ENCODE assay signal across 3 fruit fly cellular contexts in genomic region chr3R:9420439-9421234, dm6.
TF ChIP-seq lines count a peak whose summit lies in the region.

No protein-coding gene starts in this region.

TF ChIP-seq in whole organism, adult, 20 proteins besides CTCF, POLR2A, EP300 and RAD21 (continued from another document):
- TF ChIP-seq cic (GFP tag; optimal IDR thresholded peaks at IDR 0.05; lab: Kevin White, UChicago) (peak; percentile 91), cnc (optimal IDR thresholded peaks at IDR 0.05; lab: Kevin White, UChicago) (no peak)

TF ChIP-seq in whole organism, embryonic, 481 proteins besides CTCF, POLR2A, EP300 and RAD21 (continued from another document and continues in another):
- TF ChIP-seq seq (GFP tag; IDR thresholded peaks at IDR 0.05; lab: Robert Waterston, UW) (no peak), CG11247 (GFP tag; IDR thresholded peaks at IDR 0.05; lab: Robert Waterston, UW) (no peak), CG4820 (GFP tag; optimal IDR thresholded peaks at IDR 0.05; lab: Kevin White, UChicago) (peak; percentile 14), CG12071 (GFP tag; optimal IDR thresholded peaks at IDR 0.05; lab: Kevin White, UChicago) (no peak), CG16779 (GFP tag; IDR thresholded peaks at IDR 0.05; lab: Robert Waterston, UW) (peak; percentile 53; the same call in 1 of the 2 replicates), TFAM (GFP tag; optimal IDR thresholded peaks at IDR 0.05; lab: Kevin White, UChicago) (no peak), tx (GFP tag; optimal IDR thresholded peaks at IDR 0.05; lab: Kevin White, UChicago) (no peak), CG2129 (GFP tag; IDR thresholded peaks at IDR 0.05; lab: Robert Waterston, UW; ENCODE audit: partially characterized antibody) (no peak), bigmax (GFP tag; optimal IDR thresholded peaks at IDR 0.05; lab: Kevin White, UChicago) (no peak), jumu (GFP tag; optimal IDR thresholded peaks at IDR 0.05; lab: Kevin White, UChicago) (no peak), Poxn (GFP tag; IDR thresholded peaks at IDR 0.05; lab: Robert Waterston, UW) (no peak), CG17186 (GFP tag; optimal IDR thresholded peaks at IDR 0.05; lab: Kevin White, UChicago) (no peak), bsh (GFP tag; optimal IDR thresholded peaks at IDR 0.05; lab: Kevin White, UChicago) (peak in 1 of 2 experiments; percentile 29), H15 (GFP tag; IDR thresholded peaks at IDR 0.05; lab: Robert Waterston, UW) (0 out of 3 replicates have a peak, but pooled peaks have one; percentile 5), CG9817 (tag; optimal IDR thresholded peaks at IDR 0.05; lab: Kevin White, UChicago) (no peak), sr (GFP tag; IDR thresholded peaks at IDR 0.05; lab: Robert Waterston, UW) (peak; percentile 40; the same call in 1 of the 3 replicates), CG16863 (GFP tag; optimal IDR thresholded peaks at IDR 0.05; lab: Kevin White, UChicago) (no peak), Hr51 (GFP tag; optimal IDR thresholded peaks at IDR 0.05; lab: Kevin White, UChicago) (peak in 1 of 2 experiments; percentile 38), CG6689 (GFP tag; IDR thresholded peaks at IDR 0.05; lab: Robert Waterston, UW) (0 out of 2 replicates have a peak, but pooled peaks have one; percentile 7), CG8359 (GFP tag; optimal IDR thresholded peaks at IDR 0.05; lab: Kevin White, UChicago; ENCODE audit: borderline replicate concordance) (no peak), Dbx (GFP tag; IDR thresholded peaks at IDR 0.05; lab: Robert Waterston, UW) (0 out of 3 replicates have a peak, but pooled peaks have one; percentile 5), Bgb (GFP tag; IDR thresholded peaks at IDR 0.05; lab: Robert Waterston, UW; ENCODE audit: partially characterized antibody) (0 out of 2 replicates have a peak, but pooled peaks have one; percentile 15), gem (tag; optimal IDR thresholded peaks at IDR 0.05; lab: Kevin White, UChicago) (peak; percentile 26), Lim3 (GFP tag; IDR thresholded peaks at IDR 0.05; lab: Robert Waterston, UW) (no peak), ttk (GFP tag; IDR thresholded peaks at IDR 0.05; lab: Robert Waterston, UW) (0 out of 2 replicates have a peak, but pooled peaks have one; percentile 20), GATAe (GFP tag; conservative IDR thresholded peaks at IDR 0.05; lab: Robert Waterston, UW) (no peak), Ssrp (tag; optimal IDR thresholded peaks at IDR 0.05; lab: Kevin White, UChicago) (peak; percentile 16), Trl (optimal IDR thresholded peaks at IDR 0.05; lab: Kevin White, UChicago) (peak; percentile 7 to 17), Trl (GFP tag; optimal IDR thresholded peaks at IDR 0.05; lab: Kevin White, UChicago) (no peak), Hmx (GFP tag; optimal IDR thresholded peaks at IDR 0.05; lab: Kevin White, UChicago) (no peak), CG12769 (tag; optimal IDR thresholded peaks at IDR 0.05; lab: Kevin White, UChicago) (peak; percentile 45), CG2712 (tag; optimal IDR thresholded peaks at IDR 0.05; lab: Kevin White, UChicago) (peak; percentile 9), CG10431 (GFP tag; optimal IDR thresholded peaks at IDR 0.05; lab: Kevin White, UChicago) (no peak), Asciz (GFP tag; optimal IDR thresholded peaks at IDR 0.05; lab: Kevin White, UChicago) (peak; percentile 8), CG7271 (tag; optimal IDR thresholded peaks at IDR 0.05; lab: Kevin White, UChicago) (no peak), ken (GFP tag; IDR thresholded peaks at IDR 0.05; lab: Robert Waterston, UW) (no peak), onecut (GFP tag; IDR thresholded peaks at IDR 0.05; lab: Robert Waterston, UW) (no peak), phol (tag; optimal IDR thresholded peaks at IDR 0.05; lab: Kevin White, UChicago) (peak; percentile 27), lab (GFP tag; optimal IDR thresholded peaks at IDR 0.05; lab: Kevin White, UChicago) (peak; percentile 20), salm (tag; optimal IDR thresholded peaks at IDR 0.05; lab: Kevin White, UChicago) (no peak), PHDP (tag; optimal IDR thresholded peaks at IDR 0.05; lab: Kevin White, UChicago) (no peak), zfh1 (GFP tag; IDR thresholded peaks at IDR 0.05; lab: Robert Waterston, UW) (peak; percentile 50; the same call in 1 of the 3 replicates), zen (tag; optimal IDR thresholded peaks at IDR 0.05; lab: Kevin White, UChicago) (no peak), gfzf (GFP tag; optimal IDR thresholded peaks at IDR 0.05; lab: Kevin White, UChicago) (no peak), CG18764 (GFP tag; optimal IDR thresholded peaks at IDR 0.05; lab: Kevin White, UChicago) (no peak), fd96Cb (tag; optimal IDR thresholded peaks at IDR 0.05; lab: Kevin White, UChicago) (peak; percentile 14), hth (optimal IDR thresholded peaks at IDR 0.05; lab: Kevin White, UChicago) (no peak), Lpt (GFP tag; optimal IDR thresholded peaks at IDR 0.05; lab: Kevin White, UChicago) (no peak), Sox100B (GFP tag; optimal IDR thresholded peaks at IDR 0.05; lab: Kevin White, UChicago) (no peak), dpn (GFP tag; optimal IDR thresholded peaks at IDR 0.05; lab: Kevin White, UChicago) (peak; percentile 6 to 22), CG13296 (GFP tag; optimal IDR thresholded peaks at IDR 0.05; lab: Kevin White, UChicago) (no peak), CG4404 (GFP tag; IDR thresholded peaks at IDR 0.05; lab: Robert Waterston, UW) (no peak), CG6175 (GFP tag; IDR thresholded peaks at IDR 0.05; lab: Robert Waterston, UW) (no peak), CG7839 (tag; optimal IDR thresholded peaks at IDR 0.05; lab: Kevin White, UChicago) (peak; percentile 4), da (GFP tag; optimal IDR thresholded peaks at IDR 0.05; lab: Kevin White, UChicago) (no peak), CG2199 (GFP tag; IDR thresholded peaks at IDR 0.05; lab: Robert Waterston, UW) (0 out of 3 replicates have a peak, but pooled peaks have one; percentile 23), ham (GFP tag; IDR thresholded peaks at IDR 0.05; lab: Robert Waterston, UW) (no peak), lmd (GFP tag; IDR thresholded peaks at IDR 0.05; lab: Robert Waterston, UW) (peak; percentile 40; the same call in 1 of the 2 replicates), CG4424 (GFP tag; optimal IDR thresholded peaks at IDR 0.05; lab: Kevin White, UChicago) (no peak), Hr78 (GFP tag; optimal IDR thresholded peaks at IDR 0.05; lab: Kevin White, UChicago) (peak in 1 of 2 experiments; percentile 70), Drgx (GFP tag; IDR thresholded peaks at IDR 0.05; lab: Robert Waterston, UW) (peak; percentile 59), HLH3B (GFP tag; IDR thresholded peaks at IDR 0.05; lab: Robert Waterston, UW) (0 out of 2 replicates have a peak, but pooled peaks have one; percentile 32), en (GFP tag; optimal IDR thresholded peaks at IDR 0.05; lab: Kevin White, UChicago) (no peak), Ets97D (GFP tag; optimal IDR thresholded peaks at IDR 0.05; lab: Kevin White, UChicago) (no peak)

TF ChIP-seq in whole organism, prepupa, 60 proteins besides CTCF, POLR2A, EP300 and RAD21 (continued from another document):
- TF ChIP-seq CG16779 (tag; optimal IDR thresholded peaks at IDR 0.05; lab: Kevin White, UChicago) (no peak), net (GFP tag; optimal IDR thresholded peaks at IDR 0.05; lab: Kevin White, UChicago) (peak; percentile 46), CG10631 (GFP tag; optimal IDR thresholded peaks at IDR 0.05; lab: Kevin White, UChicago) (peak; percentile 15), Sox15 (GFP tag; optimal IDR thresholded peaks at IDR 0.05; lab: Kevin White, UChicago) (peak; percentile 8), Eip93F (GFP tag; optimal IDR thresholded peaks at IDR 0.05; lab: Kevin White, UChicago) (no peak), Hr38 (GFP tag; optimal IDR thresholded peaks at IDR 0.05; lab: Kevin White, UChicago) (no peak), eg (GFP tag; IDR thresholded peaks at IDR 0.05; lab: Robert Waterston, UW) (peak; percentile 80; the same call in 2 of the 3 replicates), Met (GFP tag; optimal IDR thresholded peaks at IDR 0.05; lab: Kevin White, UChicago) (peak; percentile 15), OdsH (GFP tag; optimal IDR thresholded peaks at IDR 0.05; lab: Kevin White, UChicago) (peak; percentile 56), achi (GFP tag; optimal IDR thresholded peaks at IDR 0.05; lab: Kevin White, UChicago) (peak; percentile 33), Gug (GFP tag; IDR thresholded peaks at IDR 0.05; lab: Robert Waterston, UW) (peak; percentile 55; the same call in 1 of the 2 replicates), salr (GFP tag; optimal IDR thresholded peaks at IDR 0.05; lab: Kevin White, UChicago) (peak in 1 of 2 experiments; percentile 14), cyc (GFP tag; optimal IDR thresholded peaks at IDR 0.05; lab: Kevin White, UChicago) (peak; percentile 6), CG3919 (GFP tag; optimal IDR thresholded peaks at IDR 0.05; lab: Kevin White, UChicago) (peak; percentile 37), CG6276 (GFP tag; optimal IDR thresholded peaks at IDR 0.05; lab: Kevin White, UChicago) (peak; percentile 58), dac (GFP tag; optimal IDR thresholded peaks at IDR 0.05; lab: Kevin White, UChicago) (peak; percentile 47), Sox102F (GFP tag; optimal IDR thresholded peaks at IDR 0.05; lab: Kevin White, UChicago) (no peak), CG6792 (GFP tag; optimal IDR thresholded peaks at IDR 0.05; lab: Kevin White, UChicago) (peak; percentile 23), Lpt (GFP tag; optimal IDR thresholded peaks at IDR 0.05; lab: Kevin White, UChicago) (no peak), CG9139 (GFP tag; optimal IDR thresholded peaks at IDR 0.05; lab: Kevin White, UChicago) (no peak), Sox14 (GFP tag; optimal IDR thresholded peaks at IDR 0.05; lab: Kevin White, UChicago) (peak; percentile 6), CG7368 (GFP tag; optimal IDR thresholded peaks at IDR 0.05; lab: Kevin White, UChicago) (peak; percentile 41), CG11762 (GFP tag; optimal IDR thresholded peaks at IDR 0.05; lab: Kevin White, UChicago; ENCODE audit: insufficient read depth) (peak; percentile 41)
